Worm (Caenorhabditis elegans) whole organism, L4/young adult: Measurements from ENCODE around the gene sax-2.

Source experiments
- W03F9.2 ChIP-seq: fragments of 150-350 bp; optimal IDR thresholded peaks from 2 replicates; lab custom pipeline; 2014; ENCODE audit warnings: missing biosample characterization, missing genetic modification characterization
- dao-5 ChIP-seq: sonication (generic microtip); optimal IDR thresholded peaks from 2 replicates; lab custom pipeline; 2016; ENCODE audit warnings: missing genotype, missing genetic modification characterization, moderate library complexity, missing compliant biosample characterization
- him-1 ChIP-seq: sonication (generic microtip); optimal IDR thresholded peaks from 2 replicates; lab custom pipeline; 2016; ENCODE audit warnings: missing genotype, missing genetic modification reagents, missing genetic modification characterization, missing compliant biosample characterization

- TF ChIP-seq him-1 (tag; lab: Kevin White, UChicago) (no peak), W03F9.2 (tag; lab: Kevin White, UChicago) (no peak), dao-5 (tag; lab: Kevin White, UChicago) (no peak)
Measured at ce11 chrIII:5160803-5161202, 51.3 kb downstream of the sax-2 start.
